Fruit fly (Drosophila melanogaster): ENCODE data around the gene Spn77Bb.

Gene Spn77Bb

DNA sequence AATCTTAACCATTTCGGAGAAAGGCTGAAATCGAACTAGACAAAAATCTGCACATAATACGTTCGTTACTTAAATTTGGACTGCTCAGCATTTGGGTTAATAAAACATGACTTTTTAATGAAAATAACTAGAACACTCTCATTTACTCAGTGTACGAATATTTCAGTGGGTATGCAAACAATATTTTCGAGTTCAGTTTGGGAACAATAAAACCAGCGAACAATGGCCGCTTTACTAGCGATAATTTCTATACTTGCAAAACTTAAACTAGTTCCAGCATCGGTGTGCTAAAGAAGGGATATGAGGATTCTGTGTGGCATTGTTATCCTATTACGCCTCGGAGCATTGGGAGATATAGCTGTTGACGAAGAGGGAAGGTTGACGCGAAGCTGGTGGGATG, 37.5 kb downstream of the Spn77Bb start, which contains the start of gene CG5665:
Gene CG5665 (plus strand): TSS at position 301 of the 400 bp plus-strand sequence.
- TF ChIP-seq oc (tag; optimal IDR thresholded peaks at IDR 0.05) (no peak), dimm (GFP tag; IDR thresholded peaks at IDR 0.05) (no peak), Ets65A (GFP tag) (peak; percentile 27), CG31365 (tag; optimal IDR thresholded peaks at IDR 0.05) (no peak)

DNA sequence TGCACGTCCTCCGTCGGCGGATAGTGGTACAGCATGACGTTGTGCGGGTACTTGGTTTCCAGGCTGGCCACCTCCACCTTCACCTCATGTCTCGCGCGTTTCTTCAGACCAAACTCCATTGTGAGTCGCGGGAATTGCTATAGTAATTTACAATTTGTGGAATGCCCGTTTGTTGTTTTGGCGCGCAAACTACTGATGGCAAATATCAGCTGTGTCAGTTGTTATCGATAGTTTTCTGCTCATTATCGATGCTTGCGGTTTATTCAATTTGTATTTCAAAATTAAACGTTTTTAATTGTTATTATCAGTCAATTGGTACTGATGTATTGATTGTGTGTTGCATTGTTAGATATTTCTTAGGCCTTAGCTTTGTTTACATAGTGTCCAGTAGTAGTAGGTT, 40.6 kb downstream of the Spn77Bb start, which contains the start of gene Prim2:
Gene Prim2 (minus strand): TSS at position 197 of the 400 bp plus-strand sequence.
- peak; percentile 44; the same call in 1 of the 3 replicates for TF ChIP-seq HLH4C (GFP tag; IDR thresholded peaks at IDR 0.05; ENCODE audit: partially characterized antibody)
- peak; percentile 26 for TF ChIP-seq gfzf (GFP tag; optimal IDR thresholded peaks at IDR 0.05)
- TF ChIP-seq Deaf1 (tag; optimal IDR thresholded peaks at IDR 0.05), result no peak
- TF ChIP-seq Opbp (GFP tag; IDR thresholded peaks at IDR 0.05; ENCODE audit: partially characterized antibody), result peak; percentile 75; the same call in 2 of the 3 replicates
- peak; percentile 81 for TF ChIP-seq trem (tag; optimal IDR thresholded peaks at IDR 0.05)
- TF ChIP-seq CG1832 (GFP tag; optimal IDR thresholded peaks at IDR 0.05), result no peak
- no peak for TF ChIP-seq Atf-2 (GFP tag; optimal IDR thresholded peaks at IDR 0.05)
- peak; percentile 52; the same call in 1 of the 2 replicates for TF ChIP-seq CG42726 (GFP tag; IDR thresholded peaks at IDR 0.05; ENCODE audit: partially characterized antibody)
- no peak for TF ChIP-seq exex (tag; optimal IDR thresholded peaks at IDR 0.05)
- no peak for TF ChIP-seq Sry-β (GFP tag; optimal IDR thresholded peaks at IDR 0.05)
- no peak for TF ChIP-seq sug (tag; optimal IDR thresholded peaks at IDR 0.05)
- peak; percentile 63 for TF ChIP-seq CTCF (GFP tag; optimal IDR thresholded peaks at IDR 0.05)
- peak; percentile 61 for TF ChIP-seq CG2116 (GFP tag; optimal IDR thresholded peaks at IDR 0.05)
- peak; percentile 16 for TF ChIP-seq Sin3A (optimal IDR thresholded peaks at IDR 0.05)
- TF ChIP-seq Dp (GFP tag; optimal IDR thresholded peaks at IDR 0.05), result peak; percentile 89
- peak; percentile 73 for TF ChIP-seq Dll (GFP tag; IDR thresholded peaks at IDR 0.05; ENCODE audit: partially characterized antibody)
- TF ChIP-seq MBD-R2 (GFP tag; IDR thresholded peaks at IDR 0.05), result peak; percentile 85
- 0 out of 4 replicates have a peak, but pooled peaks have one; percentile 45 for TF ChIP-seq chinmo (GFP tag; IDR thresholded peaks at IDR 0.05; ENCODE audit: partially characterized antibody)
- TF ChIP-seq NC2α (GFP tag; optimal IDR thresholded peaks at IDR 0.05), result no peak
- peak; percentile 34; the same call in 1 of the 3 replicates for TF ChIP-seq vnd (GFP tag; IDR thresholded peaks at IDR 0.05; ENCODE audit: partially characterized antibody)
- peak; percentile 65; the same call in 2 of the 3 replicates for TF ChIP-seq knrl (GFP tag; IDR thresholded peaks at IDR 0.05; ENCODE audit: partially characterized antibody)
- peak; percentile 87 for TF ChIP-seq E2f1 (GFP tag; IDR thresholded peaks at IDR 0.05)
- TF ChIP-seq crol (GFP tag; IDR thresholded peaks at IDR 0.05), result no peak
- peak; percentile 40; the same call in 1 of the 3 replicates for TF ChIP-seq Doc3 (GFP tag; IDR thresholded peaks at IDR 0.05; ENCODE audit: partially characterized antibody)
- peak; percentile 39 for TF ChIP-seq CG17186 (GFP tag; optimal IDR thresholded peaks at IDR 0.05)
- TF ChIP-seq Sry-δ (GFP tag; optimal IDR thresholded peaks at IDR 0.05), result peak; percentile 88
- TF ChIP-seq CG13287 (GFP tag; IDR thresholded peaks at IDR 0.05; ENCODE audit: partially characterized antibody), result peak; percentile 79
- peak; percentile 68 for TF ChIP-seq bbx (GFP tag; IDR thresholded peaks at IDR 0.05; ENCODE audit: partially characterized antibody)
- peak; percentile 18 for TF ChIP-seq CG15514 (GFP tag; optimal IDR thresholded peaks at IDR 0.05)
- no peak for TF ChIP-seq mirr (GFP tag; optimal IDR thresholded peaks at IDR 0.05)
- TF ChIP-seq E2f2 (GFP tag; IDR thresholded peaks at IDR 0.05), result peak; percentile 90
- no peak for TF ChIP-seq CG10366 (GFP tag; IDR thresholded peaks at IDR 0.05)
- TF ChIP-seq kay (GFP tag; optimal IDR thresholded peaks at IDR 0.05), result no peak
- peak; percentile 93 for TF ChIP-seq Myb (GFP tag; optimal IDR thresholded peaks at IDR 0.05)
- TF ChIP-seq CG6813 (GFP tag; optimal IDR thresholded peaks at IDR 0.05), result no peak
- TF ChIP-seq CG14860 (GFP tag; IDR thresholded peaks at IDR 0.05; ENCODE audit: partially characterized antibody), result peak; percentile 61; the same call in 1 of the 3 replicates
- no peak for TF ChIP-seq BtbVII (GFP tag; optimal IDR thresholded peaks at IDR 0.05)
- TF ChIP-seq sna (GFP tag; IDR thresholded peaks at IDR 0.05; ENCODE audit: partially characterized antibody), result peak; percentile 69
- TF ChIP-seq unc-4 (GFP tag; IDR thresholded peaks at IDR 0.05; ENCODE audit: partially characterized antibody), result peak; percentile 72
- no peak for TF ChIP-seq grau (tag; optimal IDR thresholded peaks at IDR 0.05)
- no peak for TF ChIP-seq Doc2 (GFP tag; IDR thresholded peaks at IDR 0.05)
- TF ChIP-seq CG6791 (GFP tag; IDR thresholded peaks at IDR 0.05; ENCODE audit: partially characterized antibody), result peak; percentile 69
- TF ChIP-seq inv (GFP tag; IDR thresholded peaks at IDR 0.05; ENCODE audit: partially characterized antibody), result peak; percentile 13; the same call in 1 of the 2 replicates
